Worm (Caenorhabditis elegans): ENCODE measurements around the gene inx-10.
A peak's percentile ranks its signal among the peaks of the same experiment; 100 is the strongest.

Gene inx-10

DNA sequence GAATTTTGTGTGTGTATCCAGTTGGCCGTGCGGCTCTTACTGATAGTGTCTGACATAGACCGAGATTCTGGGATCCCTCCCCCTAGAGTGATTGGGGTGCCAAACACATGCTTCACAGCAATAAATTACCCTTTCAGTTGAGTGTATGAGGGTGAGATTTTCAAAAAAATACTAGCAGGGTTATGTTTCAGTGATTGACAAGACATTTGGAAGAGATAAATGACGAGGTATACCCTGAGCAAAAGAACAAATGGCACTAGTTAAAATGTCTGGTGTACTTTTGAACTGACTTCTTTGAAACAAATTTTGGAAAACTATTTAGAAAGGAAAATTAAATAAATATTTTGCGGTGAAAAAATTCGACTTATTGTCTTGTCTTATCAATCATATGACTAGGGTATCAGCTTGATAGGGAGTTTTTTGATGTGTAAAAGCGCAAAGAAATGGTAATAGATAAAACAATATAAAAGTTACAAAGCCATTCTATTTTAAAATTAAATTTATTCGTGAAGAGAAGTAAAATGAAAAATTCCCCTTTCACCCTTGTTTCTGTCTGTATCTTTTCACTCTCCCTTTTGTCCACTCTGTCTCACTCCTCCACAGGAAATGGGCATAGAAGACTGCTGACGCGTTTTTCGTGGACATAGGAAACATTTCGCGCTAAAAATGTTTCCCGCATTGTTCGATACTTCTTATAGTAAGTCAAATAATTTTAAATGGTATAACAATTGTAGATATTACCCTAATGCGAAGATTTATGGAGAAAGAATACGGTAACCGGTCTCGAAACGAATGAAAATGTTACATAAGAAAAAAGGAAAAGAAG is 36.1 kb upstream of the inx-10 start, which contains the start of gene glo-4 (continued):
- no peak for TF ChIP-seq sox-4 (tag; optimal IDR thresholded peaks at IDR 0.05)
- no peak for TF ChIP-seq nhr-12 (tag; optimal IDR thresholded peaks at IDR 0.05)

DNA sequence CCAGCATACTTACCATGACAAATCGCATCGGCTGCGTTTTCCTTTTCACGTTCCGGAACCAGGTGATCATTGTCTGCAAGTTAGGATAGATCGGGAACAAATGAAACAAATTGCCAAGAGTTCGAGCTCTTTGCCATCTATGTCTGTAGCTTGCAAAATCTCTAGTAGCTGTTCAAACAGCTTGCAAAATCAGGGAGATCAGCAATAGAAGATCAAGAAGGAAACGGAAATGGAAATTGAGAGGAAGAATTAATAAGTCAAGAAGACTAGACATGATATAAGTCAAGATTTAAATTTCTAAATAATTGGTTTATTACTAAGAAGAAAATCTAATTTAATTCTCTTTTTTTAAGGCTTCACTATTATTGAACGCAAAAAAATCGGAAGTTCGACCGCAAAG is 25.0 kb upstream of the inx-10 start, which contains the start of gene F07C3.3:
TSS of gene F07C3.3 (minus strand) at position 101 of the 400 bp plus-strand sequence.
- no peak for TF ChIP-seq mef-2 (tag; optimal IDR thresholded peaks at IDR 0.05)
- no peak for TF ChIP-seq pag-3 (tag; optimal IDR thresholded peaks at IDR 0.05; ENCODE audit: borderline replicate concordance, insufficient read depth)
- no peak for TF ChIP-seq snu-23 (GFP tag; optimal IDR thresholded peaks at IDR 0.05)
- TF ChIP-seq lin-13 (GFP tag; optimal IDR thresholded peaks at IDR 0.05), result no peak
- TF ChIP-seq swsn-7 (tag; optimal IDR thresholded peaks at IDR 0.05), result no peak
- no peak for TF ChIP-seq nhr-20 (tag; optimal IDR thresholded peaks at IDR 0.05)
- no peak for TF ChIP-seq fkh-8 (tag; optimal IDR thresholded peaks at IDR 0.05)
- TF ChIP-seq ceh-90 (tag; optimal IDR thresholded peaks at IDR 0.05), result no peak
- TF ChIP-seq nhr-11 (tag; optimal IDR thresholded peaks at IDR 0.05), result no peak
- no peak for TF ChIP-seq C16A3.4 (tag; optimal IDR thresholded peaks at IDR 0.05)
- no peak for TF ChIP-seq zip-4 (GFP tag; optimal IDR thresholded peaks at IDR 0.05)
- TF ChIP-seq lin-14 (GFP tag; optimal IDR thresholded peaks at IDR 0.05), result no peak
- TF ChIP-seq nhr-28 (tag; optimal IDR thresholded peaks at IDR 0.05), result no peak
- no peak for TF ChIP-seq C04F5.9 (tag; optimal IDR thresholded peaks at IDR 0.05)
- no peak for TF ChIP-seq sox-4 (tag; optimal IDR thresholded peaks at IDR 0.05)
- no peak for TF ChIP-seq efl-1 (optimal IDR thresholded peaks at IDR 0.05)
- no peak for TF ChIP-seq efl-1 (GFP tag; optimal IDR thresholded peaks at IDR 0.05 in 1 of 2)
- TF ChIP-seq ceh-88 (GFP tag; IDR thresholded peaks at IDR 0.05), result no peak
- TF ChIP-seq egl-13 (tag; optimal IDR thresholded peaks at IDR 0.05), result no peak

DNA sequence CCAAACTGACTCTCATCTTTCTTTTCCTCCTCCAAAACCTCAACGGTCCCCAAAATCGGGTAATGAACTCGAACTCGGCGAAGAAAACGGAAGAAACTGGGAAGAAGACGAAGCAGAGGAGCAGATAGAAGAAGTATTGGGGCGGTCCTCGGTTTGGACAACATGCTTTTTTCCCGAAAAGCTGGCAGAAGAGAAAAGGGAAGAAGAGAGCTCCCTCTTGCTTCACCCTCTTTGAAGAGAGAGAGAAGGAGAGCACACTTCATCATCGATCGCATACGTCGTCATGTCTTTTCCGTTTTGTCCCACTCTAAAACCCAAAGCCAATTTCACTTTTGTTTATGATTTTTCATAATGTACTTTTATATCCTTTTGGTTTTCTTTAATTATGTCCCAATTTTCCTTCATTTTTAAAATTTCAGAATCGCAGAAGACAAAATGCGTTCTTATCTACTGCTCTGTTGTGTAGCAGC is 18.4 kb upstream of the inx-10 start, which contains the start of gene F07C3.2:
TSS of gene F07C3.2 (plus strand) at position 420 of the 470 bp plus-strand sequence.
- no peak for TF ChIP-seq mep-1 (tag; optimal IDR thresholded peaks at IDR 0.05)
- TF ChIP-seq ceh-63 (GFP tag; optimal IDR thresholded peaks at IDR 0.05), result no peak
- TF ChIP-seq zip-4 (GFP tag; optimal IDR thresholded peaks at IDR 0.05), result no peak
- no peak for TF ChIP-seq mdl-1 (tag; optimal IDR thresholded peaks at IDR 0.05)
- TF ChIP-seq nhr-19 (GFP tag; conservative IDR thresholded peaks at IDR 0.05), result no peak
- TF ChIP-seq snu-23 (GFP tag; optimal IDR thresholded peaks at IDR 0.05), result no peak
- no peak for TF ChIP-seq grh-1 (GFP tag; IDR thresholded peaks at IDR 0.05)
- no peak for TF ChIP-seq nhr-237 (tag; optimal IDR thresholded peaks at IDR 0.05)
- TF ChIP-seq skn-1 (tag; optimal IDR thresholded peaks at IDR 0.05), result no peak
- peak; percentile 84 for TF ChIP-seq lin-14 (GFP tag; optimal IDR thresholded peaks at IDR 0.05)
- no peak for TF ChIP-seq hlh-4 (tag; optimal IDR thresholded peaks at IDR 0.05)
- TF ChIP-seq nhr-47 (tag; optimal IDR thresholded peaks at IDR 0.05), result no peak
- TF ChIP-seq lir-3 (tag; optimal IDR thresholded peaks at IDR 0.05; ENCODE audit: poor library complexity), result no peak
- peak in 1 of 3 experiments; percentile 22 for TF ChIP-seq ceh-82 (tag; optimal IDR thresholded peaks at IDR 0.05)
- no peak for TF ChIP-seq unc-62 (GFP tag; optimal IDR thresholded peaks at IDR 0.05)
- no peak for TF ChIP-seq nhr-90 (tag; optimal IDR thresholded peaks at IDR 0.05; ENCODE audit: poor library complexity)
- TF ChIP-seq mef-2 (tag; optimal IDR thresholded peaks at IDR 0.05), result no peak
- TF ChIP-seq efl-1 (optimal IDR thresholded peaks at IDR 0.05), result no peak
- TF ChIP-seq efl-1 (GFP tag; optimal IDR thresholded peaks at IDR 0.05 in 1 of 2), result peak in 1 of 2 experiments; percentile 50
- TF ChIP-seq pax-3 (tag; optimal IDR thresholded peaks at IDR 0.05), result no peak
- no peak for TF ChIP-seq hlh-17 (GFP tag; optimal IDR thresholded peaks at IDR 0.05; ENCODE audit: borderline replicate concordance)

DNA sequence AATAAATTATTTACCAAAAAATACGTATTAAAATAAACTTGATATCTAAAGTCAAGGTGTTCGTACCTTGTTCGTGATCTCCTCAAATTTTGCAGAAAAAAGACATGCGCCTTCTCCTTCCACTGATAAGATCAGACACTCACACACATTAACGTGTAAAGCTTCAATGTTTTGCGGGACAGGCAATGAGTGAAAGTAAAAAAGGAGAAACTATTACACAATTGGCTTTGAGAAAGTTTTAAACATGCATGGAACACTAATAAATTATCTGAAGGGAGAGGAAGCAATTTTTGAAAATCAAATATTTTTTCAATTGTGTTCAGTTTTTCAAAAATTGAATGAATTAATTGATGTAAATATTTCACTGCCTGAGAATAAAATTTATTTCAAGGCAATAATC is 17.7 kb upstream of the inx-10 start:
- no peak for TF ChIP-seq nhr-85 (tag)
- no peak for TF ChIP-seq sox-4 (tag; optimal IDR thresholded peaks at IDR 0.05)
- no peak for TF ChIP-seq unc-86 (tag; optimal IDR thresholded peaks at IDR 0.05)
- TF ChIP-seq unc-98 (GFP tag; IDR thresholded peaks at IDR 0.05), result no peak
- TF ChIP-seq unc-30 (tag; optimal IDR thresholded peaks at IDR 0.05), result no peak
- peak; percentile 90 for TF ChIP-seq blmp-1 (tag; optimal IDR thresholded peaks at IDR 0.05)
- no peak for TF ChIP-seq sptf-1 (tag; optimal IDR thresholded peaks at IDR 0.05)
- no peak for TF ChIP-seq grh-1 (GFP tag; IDR thresholded peaks at IDR 0.05)
